Worm (Caenorhabditis elegans) whole organism, mixed stage, embryonic: ENCODE measurements around the gene nep-17.

Source experiments
- M03D4.4 ChIP-seq: sonication (generic microtip); optimal IDR thresholded peaks from 2 replicates; lab custom pipeline; 2017; ENCODE audit warnings: mild to moderate bottlenecking, missing genetic modification characterization, missing compliant biosample characterization
- bed-3 ChIP-seq: fragments of 200-800 bp; sonication (Bioruptor generic); optimal IDR thresholded peaks from 3 replicates; lab custom pipeline; 2018; ENCODE audit warnings: mild to moderate bottlenecking, missing genetic modification characterization, moderate library complexity, missing compliant biosample characterization
- blmp-1 ChIP-seq: fragments of 150-350 bp; optimal IDR thresholded peaks from 2 replicates; lab custom pipeline; 2014; ENCODE audit warnings: missing biosample characterization, missing genetic modification characterization
- ceh-39 ChIP-seq: fragments of 150-350 bp; optimal IDR thresholded peaks from 2 replicates; lab custom pipeline; 2014; ENCODE audit warnings: missing biosample characterization, missing genetic modification characterization
- ceh-43 ChIP-seq: fragments of 200-800 bp; sonication (Bioruptor generic); optimal IDR thresholded peaks from 2 replicates; lab custom pipeline; 2018; ENCODE audit warnings: mild to moderate bottlenecking, missing genetic modification characterization, moderate library complexity, missing compliant biosample characterization
- ceh-83 ChIP-seq: fragments of 200-800 bp; sonication (Bioruptor generic); optimal IDR thresholded peaks from 2 replicates; lab custom pipeline; 2018; ENCODE audit warnings: mild to moderate bottlenecking, missing genetic modification characterization, missing compliant biosample characterization
- ces-1 ChIP-seq: fragments of 150-350 bp; optimal IDR thresholded peaks from 2 replicates; lab custom pipeline; 2014; ENCODE audit warnings: missing biosample characterization, missing genetic modification reagents, missing genetic modification characterization
- cnd-1 ChIP-seq: fragments of 200-800 bp; sonication (Bioruptor generic); optimal IDR thresholded peaks from 2 replicates; lab custom pipeline; 2018; ENCODE audit warnings: mild to moderate bottlenecking, missing genetic modification characterization, missing compliant biosample characterization
- drap-1 ChIP-seq: fragments of 200-800 bp; sonication (Bioruptor generic); optimal IDR thresholded peaks from 3 replicates; lab custom pipeline; 2018; ENCODE audit warnings: mild to moderate bottlenecking, missing genetic modification characterization, missing compliant biosample characterization
- elt-1 ChIP-seq: sonication (generic microtip); optimal IDR thresholded peaks from 2 replicates; lab custom pipeline; 2017; ENCODE audit warnings: missing genetic modification characterization, mild to moderate bottlenecking, missing compliant biosample characterization, antibody characterized with exemption, moderate library complexity, borderline replicate concordance; ENCODE audit not compliant: insufficient read depth
- elt-3 ChIP-seq: fragments of 150-350 bp; optimal IDR thresholded peaks from 2 replicates; lab custom pipeline; 2014; ENCODE audit warnings: missing biosample characterization, missing genetic modification characterization
- flh-1 ChIP-seq: fragments of 200-800 bp; sonication (Bioruptor generic); optimal IDR thresholded peaks from 2 replicates; lab custom pipeline; 2018; ENCODE audit warnings: mild to moderate bottlenecking, missing genetic modification characterization, moderate library complexity, missing compliant biosample characterization
- ham-2 ChIP-seq: fragments of 200-800 bp; sonication (Bioruptor generic); optimal IDR thresholded peaks from 2 replicates; lab custom pipeline; 2018; ENCODE audit warnings: mild to moderate bottlenecking, missing genetic modification characterization, missing compliant biosample characterization
- hlh-1 ChIP-seq: fragments of 150-350 bp; optimal IDR thresholded peaks from 2 replicates; lab custom pipeline; 2014; ENCODE audit warnings: missing biosample characterization, missing genetic modification reagents, missing genetic modification characterization
- lin-13 ChIP-seq: fragments of 150-350 bp; optimal IDR thresholded peaks from 2 replicates; lab custom pipeline; 2014; ENCODE audit warnings: missing biosample characterization, missing genetic modification characterization
- lin-32 ChIP-seq: fragments of 200-800 bp; sonication (Bioruptor generic); optimal IDR thresholded peaks from 2 replicates; lab custom pipeline; 2018; ENCODE audit warnings: mild to moderate bottlenecking, missing genetic modification characterization, missing compliant biosample characterization
- lsy-2 ChIP-seq: fragments of 150-350 bp; optimal IDR thresholded peaks from 2 replicates; lab custom pipeline; 2014; ENCODE audit warnings: missing biosample characterization, missing genetic modification characterization
- mab-5 ChIP-seq: fragments of 150-350 bp; optimal IDR thresholded peaks from 2 replicates; lab custom pipeline; 2014; ENCODE audit warnings: missing biosample characterization, missing genetic modification characterization
- mep-1 ChIP-seq: fragments of 150-350 bp; optimal IDR thresholded peaks from 2 replicates; lab custom pipeline; 2017; ENCODE audit warnings: missing biosample characterization, missing genetic modification reagents, missing genetic modification characterization, inconsistent platforms
- mls-2 ChIP-seq: sonication (generic microtip); optimal IDR thresholded peaks from 2 replicates; lab custom pipeline; 2016; ENCODE audit warnings: mild to moderate bottlenecking, missing genetic modification characterization, moderate library complexity, missing compliant biosample characterization
- nhr-12 ChIP-seq: fragments of 150-350 bp; optimal IDR thresholded peaks from 2 replicates; lab custom pipeline; 2014; ENCODE audit warnings: missing biosample characterization, missing genetic modification characterization
- nhr-2 ChIP-seq: fragments of 150-350 bp; optimal IDR thresholded peaks from 2 replicates; lab custom pipeline; 2014; ENCODE audit warnings: missing biosample characterization, missing genetic modification characterization
- nhr-237 ChIP-seq: fragments of 150-350 bp; optimal IDR thresholded peaks from 2 replicates; lab custom pipeline; 2014; ENCODE audit warnings: missing biosample characterization, missing genetic modification characterization
- nhr-28 ChIP-seq: fragments of 150-350 bp; optimal IDR thresholded peaks from 2 replicates; lab custom pipeline; 2014; ENCODE audit warnings: missing biosample characterization, missing genetic modification characterization
- nhr-76 ChIP-seq: sonication (generic microtip); optimal IDR thresholded peaks from 2 replicates; lab custom pipeline; 2017; ENCODE audit warnings: missing biosample characterization, missing genetic modification characterization
- pha-4 ChIP-seq: fragments of 150-350 bp; optimal IDR thresholded peaks from 2 replicates; lab custom pipeline; 2018; ENCODE audit warnings: missing biosample characterization, missing genetic modification reagents, missing genetic modification characterization
- sem-2 ChIP-seq: fragments of 200-800 bp; sonication (Bioruptor generic); optimal IDR thresholded peaks from 2 replicates; lab custom pipeline; 2018; ENCODE audit warnings: mild to moderate bottlenecking, missing genetic modification characterization, missing compliant biosample characterization
- snpc-4 ChIP-seq: fragments of 150-350 bp; optimal IDR thresholded peaks from 2 replicates; lab custom pipeline; 2014; ENCODE audit warnings: missing biosample characterization, missing genetic modification characterization
- sptf-1 ChIP-seq: sonication (generic microtip); optimal IDR thresholded peaks from 2 replicates; lab custom pipeline; 2017; ENCODE audit warnings: mild to moderate bottlenecking, missing genetic modification characterization, moderate library complexity, missing compliant biosample characterization
- tbx-8 ChIP-seq: fragments of 200-800 bp; sonication (Bioruptor generic); optimal IDR thresholded peaks from 2 replicates; lab custom pipeline; 2018; ENCODE audit warnings: mild to moderate bottlenecking, missing genetic modification characterization, moderate library complexity, missing compliant biosample characterization
- unc-120 ChIP-seq: sonication (generic microtip); optimal IDR thresholded peaks from 2 replicates; lab custom pipeline; 2017; ENCODE audit warnings: missing genetic modification characterization, missing compliant biosample characterization; ENCODE audit not compliant: poor library complexity, severe bottlenecking
- unc-39 ChIP-seq: fragments of 150-350 bp; optimal IDR thresholded peaks from 2 replicates; lab custom pipeline; 2014; ENCODE audit warnings: missing biosample characterization, missing genetic modification characterization
- unc-62 ChIP-seq: fragments of 150-350 bp; optimal IDR thresholded peaks from 2 replicates; lab custom pipeline; 2014; ENCODE audit warnings: missing biosample characterization, missing genetic modification reagents, missing genetic modification characterization
- zip-8 ChIP-seq: fragments of 150-350 bp; optimal IDR thresholded peaks from 2 replicates; lab custom pipeline; 2014; ENCODE audit warnings: missing biosample characterization, missing genetic modification characterization
- ztf-11 ChIP-seq: fragments of 150-350 bp; optimal IDR thresholded peaks from 2 replicates; lab custom pipeline; 2014; ENCODE audit warnings: missing biosample characterization, missing genetic modification characterization

Gene nep-17

ce11 chrII:13461604-13462375, 45.8 kb upstream of the nep-17 start:
- TF ChIP-seq ztf-11 (tag; lab: Kevin White, UChicago) (no peak), mab-5 (no peak), unc-120 (peak; percentile 89), lin-32 (GFP tag; lab: Kevin White, UChicago) (no peak), pha-4 (tag; lab: Kevin White, UChicago) (no peak), elt-3 (tag; lab: Kevin White, UChicago) (peak; percentile 80), M03D4.4 (no peak), ceh-83 (GFP tag; lab: Kevin White, UChicago) (no peak), tbx-8 (GFP tag; lab: Kevin White, UChicago) (no peak), nhr-237 (tag; lab: Kevin White, UChicago) (peak; percentile 12), lin-13 (no peak), mls-2 (tag; lab: Kevin White, UChicago) (no peak), mep-1 (tag; lab: Kevin White, UChicago) (no peak), ham-2 (GFP tag; lab: Kevin White, UChicago) (peak; percentile 61), nhr-76 (tag; lab: Kevin White, UChicago) (no peak), cnd-1 (peak; percentile 15), elt-1 (tag; lab: Kevin White, UChicago) (peak; percentile 79), unc-62 (peak; percentile 97), nhr-12 (no peak), nhr-2 (tag; lab: Kevin White, UChicago) (no peak), bed-3 (GFP tag; lab: Kevin White, UChicago) (no peak), zip-8 (tag; lab: Kevin White, UChicago) (no peak), blmp-1 (tag; lab: Kevin White, UChicago) (no peak), snpc-4 (tag; lab: Kevin White, UChicago) (no peak), lsy-2 (tag; lab: Kevin White, UChicago) (no peak), sptf-1 (tag; lab: Kevin White, UChicago) (no peak), hlh-1 (tag; lab: Kevin White, UChicago) (peak; percentile 85), sem-2 (GFP tag; lab: Kevin White, UChicago) (no peak), ceh-43 (GFP tag; lab: Kevin White, UChicago) (no peak), drap-1 (peak; percentile 20), ceh-39 (tag; lab: Kevin White, UChicago) (no peak)

ce11 chrII:13465381-13465838, 42.2 kb upstream of the nep-17 start:
- no peak for TF ChIP-seq zip-8 (tag; lab: Kevin White, UChicago)
- no peak for TF ChIP-seq ztf-11 (tag; lab: Kevin White, UChicago)
- TF ChIP-seq unc-39 (tag; lab: Kevin White, UChicago), result no peak
- no peak for TF ChIP-seq ceh-43 (GFP tag; lab: Kevin White, UChicago)
- TF ChIP-seq blmp-1 (tag; lab: Kevin White, UChicago), result no peak
- TF ChIP-seq unc-62, result no peak
- no peak for TF ChIP-seq M03D4.4
- no peak for TF ChIP-seq elt-1 (tag; lab: Kevin White, UChicago)
- TF ChIP-seq nhr-28, result no peak
- no peak for TF ChIP-seq mls-2 (tag; lab: Kevin White, UChicago)
- no peak for TF ChIP-seq mep-1 (tag; lab: Kevin White, UChicago)
- no peak for TF ChIP-seq pha-4 (tag; lab: Kevin White, UChicago)
- no peak for TF ChIP-seq lsy-2 (tag; lab: Kevin White, UChicago)
- TF ChIP-seq ceh-83 (GFP tag; lab: Kevin White, UChicago), result no peak
- no peak for TF ChIP-seq unc-120
- no peak for TF ChIP-seq tbx-8 (GFP tag; lab: Kevin White, UChicago)
- no peak for TF ChIP-seq flh-1 (GFP tag; lab: Kevin White, UChicago)
- no peak for TF ChIP-seq hlh-1 (tag; lab: Kevin White, UChicago)
- no peak for TF ChIP-seq nhr-76 (tag; lab: Kevin White, UChicago)
- TF ChIP-seq, all 35 proteins: peak for 0

ce11 chrII:13467838-13468389, 39.7 kb upstream of the nep-17 start:
- TF ChIP-seq lsy-2 (tag; lab: Kevin White, UChicago) (no peak), sptf-1 (tag; lab: Kevin White, UChicago) (no peak), sem-2 (GFP tag; lab: Kevin White, UChicago) (no peak), nhr-76 (tag; lab: Kevin White, UChicago) (no peak), unc-120 (no peak), bed-3 (GFP tag; lab: Kevin White, UChicago) (no peak), mep-1 (tag; lab: Kevin White, UChicago) (no peak), unc-62 (no peak), flh-1 (GFP tag; lab: Kevin White, UChicago) (no peak), mab-5 (no peak), drap-1 (no peak), mls-2 (tag; lab: Kevin White, UChicago) (no peak), ces-1 (GFP tag; lab: Kevin White, UChicago) (no peak), cnd-1 (no peak)
